Worm (Caenorhabditis elegans) whole organism, L2 larva: ENCODE data around the gene R09E10.6.

ENCODE experiments used
- F13H6.1 ChIP-seq: sonication (generic microtip); optimal IDR thresholded peaks from 2 replicates; lab custom pipeline; 2016; ENCODE audit warnings: missing genetic modification characterization, missing compliant biosample characterization
- aly-2 ChIP-seq: fragments of 150-350 bp; optimal IDR thresholded peaks from 2 replicates; lab custom pipeline; 2014; ENCODE audit warnings: missing biosample characterization, missing genetic modification characterization
- dmd-4 ChIP-seq: sonication (generic microtip); optimal IDR thresholded peaks from 2 replicates; lab custom pipeline; 2017; ENCODE audit warnings: missing biosample characterization, missing genetic modification characterization
- elt-3 ChIP-seq: sonication (generic microtip); optimal IDR thresholded peaks from 2 replicates; lab custom pipeline; 2017; ENCODE audit warnings: missing biosample characterization, missing genetic modification characterization
- fos-1 ChIP-seq: fragments of 150-350 bp; optimal IDR thresholded peaks from 2 replicates; lab custom pipeline; 2014; ENCODE audit warnings: missing biosample characterization, missing genetic modification characterization
- nhr-21 ChIP-seq: fragments of 150-350 bp; optimal IDR thresholded peaks from 2 replicates; lab custom pipeline; 2014; ENCODE audit warnings: missing biosample characterization, missing genetic modification characterization
- nhr-77 ChIP-seq: fragments of 150-350 bp; optimal IDR thresholded peaks from 2 replicates; lab custom pipeline; 2014; ENCODE audit warnings: missing biosample characterization, missing genetic modification characterization
- skn-1 ChIP-seq: sonication (generic microtip); optimal IDR thresholded peaks from 2 replicates; lab custom pipeline; 2017; ENCODE audit warnings: missing biosample characterization, missing genetic modification characterization
- unc-62 ChIP-seq: fragments of 150-350 bp; optimal IDR thresholded peaks from 2 replicates; lab custom pipeline; 2014; ENCODE audit warnings: missing biosample characterization, missing genetic modification reagents, missing genetic modification characterization

DNA sequence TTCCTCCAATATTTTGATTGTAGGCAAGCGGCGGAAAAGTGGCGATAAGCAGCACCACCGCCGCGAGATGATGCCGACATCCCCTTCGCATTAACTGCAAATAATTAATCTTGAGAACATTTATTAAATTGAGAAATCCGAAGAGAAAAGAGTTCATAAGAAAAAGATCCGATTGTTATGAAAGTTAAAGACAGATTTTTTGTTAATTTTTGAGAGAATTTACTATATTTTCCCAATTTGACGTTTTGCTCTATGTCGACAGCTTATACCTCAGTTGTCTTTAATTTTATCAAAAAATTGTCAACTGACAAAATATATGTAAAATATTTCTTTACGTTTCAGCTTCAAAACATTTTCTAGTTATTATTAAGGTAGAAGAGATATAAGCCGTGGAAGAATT lies 8.3 kb upstream of the R09E10.6 start, which contains the start of gene R09E10.5:
- TF ChIP-seq unc-62 (GFP tag; lab: Kevin White, UChicago) (no peak), dmd-4 (tag; lab: Kevin White, UChicago) (no peak), skn-1 (no peak), F13H6.1 (tag; lab: Kevin White, UChicago) (no peak), nhr-21 (tag; lab: Kevin White, UChicago) (no peak), nhr-77 (tag; lab: Kevin White, UChicago) (no peak), aly-2 (tag; lab: Kevin White, UChicago) (no peak), elt-3 (tag; lab: Kevin White, UChicago) (no peak), fos-1 (no peak)
